Fruit fly (Drosophila melanogaster) whole organism, embryonic: ENCODE measurements around the gene CG31974.

Experiments
- Awh ChIP-seq: fragments of 200-800 bp; sonication (Bioruptor generic); IDR thresholded peaks from 2 replicates; pipeline ENCODE4, ENCODE4 v1.3.6; 2022; ENCODE audit warnings: missing biosample characterization, missing genetic modification characterization
- CG10321 ChIP-seq: fragments of 200-800 bp; sonication (Bioruptor generic); IDR thresholded peaks from 2 replicates; pipeline ENCODE4 v1.3.6; 2022; ENCODE audit warnings: missing biosample characterization, missing genetic modification characterization
- CG11456 ChIP-seq: fragments of 200-800 bp; sonication (Bioruptor generic); IDR thresholded peaks from 3 replicates; pipeline ENCODE4 v1.3.6; 2022; ENCODE audit warnings: missing biosample characterization, missing genetic modification characterization
- CG12155 ChIP-seq: fragments of 200-800 bp; sonication (Bioruptor generic); optimal IDR thresholded peaks from 3 replicates; lab custom pipeline; 2016; ENCODE audit warnings: missing biosample characterization, missing genetic modification characterization
- CG12219 ChIP-seq: fragments of 200-800 bp; sonication (Bioruptor generic); optimal IDR thresholded peaks from 3 replicates; lab custom pipeline; 2018; ENCODE audit warnings: missing biosample characterization, mild to moderate bottlenecking, missing genetic modification characterization
- CG12236 ChIP-seq: fragments of 200-800 bp; sonication (Bioruptor generic); optimal IDR thresholded peaks from 2 replicates; lab custom pipeline; 2016; ENCODE audit warnings: missing biosample characterization, missing genetic modification characterization
- CG12299 ChIP-seq: fragments of 200-800 bp; sonication (Bioruptor generic); optimal IDR thresholded peaks from 2 replicates; lab custom pipeline; 2018; ENCODE audit warnings: missing biosample characterization, mild to moderate bottlenecking, missing genetic modification characterization
- CG13775 ChIP-seq: fragments of 200-800 bp; sonication (Bioruptor generic); optimal IDR thresholded peaks from 3 replicates; lab custom pipeline; 2017; ENCODE audit warnings: missing biosample characterization, mild to moderate bottlenecking, missing genetic modification characterization
- CG14441 ChIP-seq: fragments of 200-800 bp; sonication (Bioruptor generic); IDR thresholded peaks from 2 replicates; pipeline ENCODE4 v1.3.6; 2022; ENCODE audit warnings: missing biosample characterization, missing genetic modification characterization
- CG1602 ChIP-seq: fragments of 200-800 bp; sonication (Bioruptor generic); optimal IDR thresholded peaks from 3 replicates; lab custom pipeline; 2016; ENCODE audit warnings: missing biosample characterization, missing genetic modification characterization
- CG17385 ChIP-seq: fragments of 200-800 bp; sonication (Bioruptor generic); optimal IDR thresholded peaks from 3 replicates; lab custom pipeline; 2018; ENCODE audit warnings: missing biosample characterization, mild to moderate bottlenecking, missing genetic modification characterization
- CG17829 ChIP-seq: fragments of 200-800 bp; optimal IDR thresholded peaks from 2 replicates; lab custom pipeline; 2019; ENCODE audit warnings: missing biosample characterization, mild to moderate bottlenecking, missing genetic modification characterization, moderate library complexity
- CG18764 ChIP-seq: fragments of 200-800 bp; sonication (Bioruptor generic); optimal IDR thresholded peaks from 3 replicates; lab custom pipeline; 2016; ENCODE audit warnings: missing biosample characterization, missing genetic modification characterization
- CG2116 ChIP-seq: fragments of 200-800 bp; sonication (Bioruptor generic); optimal IDR thresholded peaks from 3 replicates; lab custom pipeline; 2018; ENCODE audit warnings: missing biosample characterization, mild to moderate bottlenecking, missing genetic modification characterization
- CG31388 ChIP-seq: fragments of 200-800 bp; sonication (Bioruptor generic); optimal IDR thresholded peaks from 2 replicates; lab custom pipeline; 2016; ENCODE audit warnings: missing biosample characterization, missing genetic modification characterization
- CG32532 ChIP-seq: fragments of 200-800 bp; sonication (Bioruptor generic); IDR thresholded peaks from 2 replicates; pipeline ENCODE4 v1.3.6; 2022; ENCODE audit warnings: missing biosample characterization, missing genetic modification characterization
- CG42726 ChIP-seq: fragments of 200-800 bp; sonication (Bioruptor generic); IDR thresholded peaks from 2 replicates; pipeline ENCODE4 v1.3.6; 2022; ENCODE audit warnings: missing biosample characterization, missing genetic modification characterization; ENCODE audit not compliant: partially characterized antibody
- Dip2 ChIP-seq: fragments of 200-800 bp; sonication (Bioruptor generic); IDR thresholded peaks from 2 replicates; pipeline ENCODE4 v1.3.6; 2022; ENCODE audit warnings: missing biosample characterization, missing genetic modification characterization
- Dip3 ChIP-seq: fragments of 200-800 bp; sonication (Bioruptor generic); optimal IDR thresholded peaks from 3 replicates; lab custom pipeline; 2016; ENCODE audit warnings: missing biosample characterization, missing genetic modification characterization
- Doc3 ChIP-seq: fragments of 200-800 bp; sonication (Bioruptor generic); IDR thresholded peaks from 3 replicates; pipeline ENCODE4 v1.3.6; 2022; ENCODE audit warnings: missing biosample characterization, missing genetic modification characterization; ENCODE audit not compliant: partially characterized antibody
- E2f1 ChIP-seq: fragments of 200-800 bp; sonication (Bioruptor generic); IDR thresholded peaks from 2 replicates; pipeline ENCODE4 v1.3.6; 2022; ENCODE audit warnings: missing biosample characterization, missing genetic modification characterization
- Fer2 ChIP-seq: fragments of 200-800 bp; sonication (Bioruptor generic); optimal IDR thresholded peaks from 2 replicates; lab custom pipeline; 2018; ENCODE audit warnings: missing biosample characterization, mild to moderate bottlenecking, missing genetic modification characterization, moderate library complexity
- Hey ChIP-seq: fragments of 200-800 bp; sonication (Bioruptor generic); optimal IDR thresholded peaks from 3 replicates; lab custom pipeline; 2018; ENCODE audit warnings: missing biosample characterization, mild to moderate bottlenecking, missing genetic modification characterization
- Hr78 ChIP-seq, 2 experiments: fragments of 200-800 bp in 1 of 2; fragments of >200 bp in 1 of 2; sonication (Bioruptor generic) in 1 of 2; optimal IDR thresholded peaks; 2 replicates each; lab custom pipeline; 2017 to 2019; ENCODE audit warnings: missing biosample characterization in 2 of 2, missing genetic modification characterization in 2 of 2, mild to moderate bottlenecking in 1 of 2, moderate library complexity in 1 of 2
- Lim3 ChIP-seq: fragments of 200-800 bp; sonication (Bioruptor generic); IDR thresholded peaks from 2 replicates; pipeline ENCODE4 v1.3.6; 2022; ENCODE audit warnings: missing biosample characterization, missing genetic modification characterization
- Mad ChIP-seq: fragments of 200-800 bp; sonication (Bioruptor generic); optimal IDR thresholded peaks from 2 replicates; lab custom pipeline; 2016; ENCODE audit warnings: missing biosample characterization, missing genetic modification characterization
- Myb ChIP-seq: fragments of 200-800 bp; sonication (Bioruptor generic); optimal IDR thresholded peaks from 2 replicates; lab custom pipeline; 2016; ENCODE audit warnings: missing biosample characterization, missing genetic modification characterization
- Sin3A ChIP-seq: fragments of >200 bp; optimal IDR thresholded peaks from 2 replicates; lab custom pipeline; 2018
- Six4 ChIP-seq: fragments of 200-800 bp; sonication (Bioruptor generic); optimal IDR thresholded peaks from 2 replicates; lab custom pipeline; 2016; ENCODE audit warnings: missing biosample characterization, missing genetic modification characterization
- Sox102F ChIP-seq: fragments of 200-800 bp; sonication (Bioruptor generic); optimal IDR thresholded peaks from 2 replicates; lab custom pipeline; 2018; ENCODE audit warnings: missing biosample characterization, mild to moderate bottlenecking, missing genetic modification characterization, moderate library complexity
- Sry-β ChIP-seq: fragments of 200-800 bp; sonication (Bioruptor generic); optimal IDR thresholded peaks from 2 replicates; lab custom pipeline; 2018; ENCODE audit warnings: missing biosample characterization, mild to moderate bottlenecking, missing genetic modification characterization, moderate library complexity
- br ChIP-seq: fragments of >200 bp; optimal IDR thresholded peaks from 2 replicates; lab custom pipeline; 2017
- cwo ChIP-seq: fragments of 200-800 bp; sonication (Bioruptor generic); optimal IDR thresholded peaks from 3 replicates; lab custom pipeline; 2017; ENCODE audit warnings: missing biosample characterization, missing genetic modification characterization, mild to moderate bottlenecking, moderate library complexity, missing genetic modification reagents
- ems ChIP-seq: fragments of 200-800 bp; sonication (Bioruptor generic); optimal IDR thresholded peaks from 3 replicates; lab custom pipeline; 2016; ENCODE audit warnings: missing biosample characterization, missing genetic modification characterization
- exex ChIP-seq: fragments of 200-800 bp; sonication (Bioruptor generic); optimal IDR thresholded peaks from 4 replicates; lab custom pipeline; 2018; ENCODE audit warnings: missing biosample characterization, mild to moderate bottlenecking, missing genetic modification characterization, moderate library complexity
- gce ChIP-seq: fragments of 200-800 bp; sonication (Bioruptor generic); IDR thresholded peaks from 3 replicates; pipeline ENCODE4 v1.3.6; 2022; ENCODE audit warnings: missing biosample characterization, missing genetic modification characterization
- ham ChIP-seq: fragments of 200-800 bp; sonication (Bioruptor generic); IDR thresholded peaks from 2 replicates; pipeline ENCODE4 v1.3.6; 2022; ENCODE audit warnings: missing biosample characterization, missing genetic modification characterization
- jing ChIP-seq: fragments of 200-800 bp; sonication (Bioruptor generic); optimal IDR thresholded peaks from 2 replicates; lab custom pipeline; 2018; ENCODE audit warnings: missing biosample characterization, mild to moderate bottlenecking, missing genetic modification characterization
- jumu ChIP-seq: fragments of 200-800 bp; sonication (Bioruptor generic); optimal IDR thresholded peaks from 3 replicates; lab custom pipeline; 2016; ENCODE audit warnings: missing biosample characterization, missing genetic modification characterization
- pho ChIP-seq: fragments of 200-800 bp; sonication (Bioruptor generic); optimal IDR thresholded peaks from 2 replicates; lab custom pipeline; 2016; ENCODE audit warnings: missing biosample characterization, missing genetic modification characterization
- salm ChIP-seq: fragments of 200-800 bp; sonication (Bioruptor generic); optimal IDR thresholded peaks from 2 replicates; lab custom pipeline; 2018; ENCODE audit warnings: missing biosample characterization, mild to moderate bottlenecking, missing genetic modification characterization
- sens-2 ChIP-seq: fragments of 200-800 bp; sonication (Bioruptor generic); IDR thresholded peaks from 2 replicates; pipeline ENCODE4 v1.3.6; 2022; ENCODE audit warnings: missing biosample characterization, missing genetic modification characterization
- seq ChIP-seq: fragments of 200-800 bp; sonication (Bioruptor generic); IDR thresholded peaks from 2 replicates; pipeline ENCODE4 v1.3.6; 2022; ENCODE audit warnings: missing biosample characterization, missing genetic modification characterization
- slp2 ChIP-seq: fragments of 200-800 bp; sonication (Bioruptor generic); optimal IDR thresholded peaks from 2 replicates; lab custom pipeline; 2016; ENCODE audit warnings: missing biosample characterization, missing genetic modification characterization
- so ChIP-seq: fragments of 200-800 bp; sonication (Bioruptor generic); IDR thresholded peaks from 3 replicates; pipeline ENCODE4 v1.3.6; 2022; ENCODE audit warnings: missing biosample characterization, missing genetic modification characterization
- ssp ChIP-seq: fragments of 200-800 bp; sonication (Bioruptor generic); IDR thresholded peaks from 2 replicates; pipeline ENCODE4 v1.3.6; 2022; ENCODE audit warnings: missing biosample characterization, missing genetic modification characterization
- tap ChIP-seq: fragments of 200-800 bp; optimal IDR thresholded peaks from 3 replicates; lab custom pipeline; 2019; ENCODE audit warnings: missing biosample characterization, mild to moderate bottlenecking, missing genetic modification characterization, moderate library complexity
- tna ChIP-seq: fragments of 200-800 bp; sonication (Bioruptor generic); IDR thresholded peaks from 2 replicates; pipeline ENCODE4 v1.3.6; 2022; ENCODE audit warnings: missing biosample characterization, missing genetic modification characterization; ENCODE audit not compliant: partially characterized antibody
- wek ChIP-seq: fragments of 200-800 bp; sonication (Bioruptor generic); optimal IDR thresholded peaks from 3 replicates; lab custom pipeline; 2018; ENCODE audit warnings: missing biosample characterization, mild to moderate bottlenecking, missing genetic modification characterization, moderate library complexity
- zen2 ChIP-seq: fragments of 200-800 bp; sonication (Bioruptor generic); IDR thresholded peaks from 3 replicates; pipeline ENCODE4 v1.3.6; 2022; ENCODE audit warnings: missing biosample characterization, missing genetic modification characterization; ENCODE audit not compliant: partially characterized antibody

CG31974 gene

dm6 chr2L:107476-108436, 35.1 kb downstream of the CG31974 start (continued):
- TF ChIP-seq cwo (GFP tag; lab: Kevin White, UChicago) (peak; percentile 34), Six4 (GFP tag; lab: Kevin White, UChicago) (no peak), seq (GFP tag; lab: Robert Waterston, UW) (no peak), Awh (GFP tag; lab: Robert Waterston, UW) (no peak), CG2116 (GFP tag; lab: Kevin White, UChicago) (no peak), CG11456 (no peak), CG1602 (GFP tag; lab: Kevin White, UChicago) (no peak), Dip2 (GFP tag; lab: Robert Waterston, UW) (no peak), CG42726 (peak; percentile 49; the same call in 1 of the 2 replicates), CG12219 (GFP tag; lab: Kevin White, UChicago) (peak; percentile 15), Hey (no peak), Doc3 (GFP tag; lab: Robert Waterston, UW) (no peak), CG17829 (tag; lab: Kevin White, UChicago) (peak; percentile 7), CG14441 (GFP tag; lab: Robert Waterston, UW) (no peak), E2f1 (GFP tag; lab: Robert Waterston, UW) (no peak), salm (peak; percentile 8), Myb (GFP tag; lab: Kevin White, UChicago) (no peak), jing (GFP tag; lab: Kevin White, UChicago) (no peak), tap (tag; lab: Kevin White, UChicago) (no peak), br (lab: Kevin White, UChicago) (no peak), so (GFP tag; lab: Robert Waterston, UW) (0 out of 3 replicates have a peak, but pooled peaks have one; percentile 36), wek (no peak), pho (GFP tag; lab: Kevin White, UChicago) (no peak), CG12299 (tag; lab: Kevin White, UChicago) (peak; percentile 63), Hr78 (GFP tag; optimal IDR thresholded peaks at IDR 0.05; lab: Kevin White, UChicago) (no peak), Lim3 (GFP tag; lab: Robert Waterston, UW) (no peak), ham (GFP tag; lab: Robert Waterston, UW) (no peak), Sry-β (GFP tag; lab: Kevin White, UChicago) (peak; percentile 55), CG17385 (GFP tag; lab: Kevin White, UChicago) (peak; percentile 56), Dip3 (GFP tag; lab: Kevin White, UChicago) (no peak), CG13775 (GFP tag; lab: Kevin White, UChicago) (no peak), CG12155 (GFP tag; lab: Kevin White, UChicago) (no peak), CG10321 (GFP tag; lab: Robert Waterston, UW) (no peak), CG18764 (GFP tag; lab: Kevin White, UChicago) (no peak), exex (tag; lab: Kevin White, UChicago) (peak; percentile 47), jumu (GFP tag; lab: Kevin White, UChicago) (no peak), Fer2 (no peak), ems (no peak), tna (GFP tag; lab: Robert Waterston, UW) (no peak), Mad (no peak), CG12236 (no peak), zen2 (GFP tag; lab: Robert Waterston, UW) (no peak), ssp (GFP tag; lab: Robert Waterston, UW) (no peak), CG31388 (GFP tag; lab: Kevin White, UChicago) (no peak), gce (GFP tag; lab: Robert Waterston, UW) (no peak), sens-2 (GFP tag; lab: Robert Waterston, UW) (no peak), Sox102F (GFP tag; lab: Kevin White, UChicago) (no peak), Sin3A (lab: Kevin White, UChicago) (no peak), CG32532 (GFP tag; lab: Robert Waterston, UW) (peak; percentile 46; the same call in 1 of the 2 replicates), slp2 (no peak)
